Worm (Caenorhabditis elegans): ENCODE measurements around the gene F58H1.8.

- TF ChIP-seq snpc-4 (GFP tag; optimal IDR thresholded peaks at IDR 0.05) (no peak), snpc-4 (tag; optimal IDR thresholded peaks at IDR 0.05) (no peak), pha-4 (tag; optimal IDR thresholded peaks at IDR 0.05) (no peak), sea-2 (GFP tag; IDR thresholded peaks at IDR 0.05) (no peak), rec-8 (tag; optimal IDR thresholded peaks at IDR 0.05) (no peak), egl-44 (GFP tag; IDR thresholded peaks at IDR 0.05) (no peak)
Measured at ce11 chrV:11943737-11944136, 8.8 kb downstream of the F58H1.8 start.
